Fruit fly (Drosophila melanogaster) whole organism, embryonic: ENCODE data around the gene chic.
A peak's percentile ranks its signal among the peaks of the same experiment; 100 is the strongest.

Experiments used
- CG11398 ChIP-seq: fragments of 200-800 bp; sonication (Bioruptor generic); optimal IDR thresholded peaks from 2 replicates; lab custom pipeline; 2016; ENCODE audit warnings: missing biosample characterization, missing genetic modification characterization
- CG11456 ChIP-seq: fragments of 200-800 bp; sonication (Bioruptor generic); IDR thresholded peaks from 3 replicates; pipeline ENCODE4 v1.3.6; 2022; ENCODE audit warnings: missing biosample characterization, missing genetic modification characterization
- CG12236 ChIP-seq: fragments of 200-800 bp; sonication (Bioruptor generic); optimal IDR thresholded peaks from 2 replicates; lab custom pipeline; 2016; ENCODE audit warnings: missing biosample characterization, missing genetic modification characterization
- CG12942 ChIP-seq: fragments of 200-800 bp; sonication (Bioruptor generic); optimal IDR thresholded peaks from 3 replicates; lab custom pipeline; 2016; ENCODE audit warnings: missing biosample characterization, missing genetic modification characterization
- CG13424 ChIP-seq: fragments of 200-800 bp; sonication (Bioruptor generic); optimal IDR thresholded peaks from 2 replicates; lab custom pipeline; 2019; ENCODE audit warnings: missing biosample characterization, mild to moderate bottlenecking, missing genetic modification characterization, moderate library complexity
- CG18011 ChIP-seq: fragments of 200-800 bp; sonication (Bioruptor generic); optimal IDR thresholded peaks from 2 replicates; lab custom pipeline; 2017; ENCODE audit warnings: missing biosample characterization, missing genetic modification characterization, mild to moderate bottlenecking, moderate library complexity, missing genotype
- CG18619 ChIP-seq: fragments of 200-800 bp; sonication (Bioruptor generic); optimal IDR thresholded peaks from 3 replicates; lab custom pipeline; 2017; ENCODE audit warnings: missing biosample characterization, mild to moderate bottlenecking, missing genetic modification characterization
- CG2116 ChIP-seq: fragments of 200-800 bp; sonication (Bioruptor generic); optimal IDR thresholded peaks from 3 replicates; lab custom pipeline; 2018; ENCODE audit warnings: missing biosample characterization, mild to moderate bottlenecking, missing genetic modification characterization
- CG2199 ChIP-seq: fragments of 200-800 bp; sonication (Bioruptor generic); IDR thresholded peaks from 3 replicates; pipeline ENCODE4 v1.3.6; 2022; ENCODE audit warnings: missing biosample characterization, missing genetic modification characterization
- CG2875 ChIP-seq: fragments of 200-800 bp; sonication (Bioruptor generic); optimal IDR thresholded peaks from 2 replicates; lab custom pipeline; 2017; ENCODE audit warnings: missing biosample characterization, mild to moderate bottlenecking, missing genetic modification characterization, missing genetic modification reagents
- CG32767 ChIP-seq: fragments of 200-800 bp; sonication (Bioruptor generic); IDR thresholded peaks from 2 replicates; pipeline ENCODE4 v1.3.6; 2022; ENCODE audit warnings: missing biosample characterization, missing genetic modification characterization
- CG32772 ChIP-seq: fragments of 200-800 bp; sonication (Bioruptor generic); IDR thresholded peaks from 2 replicates; pipeline ENCODE4 v1.3.6; 2022; ENCODE audit warnings: missing biosample characterization, missing genetic modification characterization
- CG7786 ChIP-seq: fragments of 200-800 bp; sonication (Bioruptor generic); optimal IDR thresholded peaks from 2 replicates; lab custom pipeline; 2016; ENCODE audit warnings: missing biosample characterization, missing genetic modification characterization
- CG8924 ChIP-seq: fragments of 200-800 bp; optimal IDR thresholded peaks from 3 replicates; lab custom pipeline; 2019; ENCODE audit warnings: missing biosample characterization, mild to moderate bottlenecking, missing genetic modification characterization, moderate library complexity
- CG9797 ChIP-seq: fragments of 200-800 bp; sonication (Bioruptor generic); optimal IDR thresholded peaks from 3 replicates; lab custom pipeline; 2018; ENCODE audit warnings: missing biosample characterization, mild to moderate bottlenecking, missing genetic modification characterization
- Dbx ChIP-seq: fragments of 200-800 bp; sonication (Bioruptor generic); IDR thresholded peaks from 3 replicates; pipeline ENCODE4 v1.3.6; 2022; ENCODE audit warnings: missing biosample characterization, missing genetic modification characterization
- Dek ChIP-seq: fragments of 200-800 bp; sonication (Bioruptor generic); optimal IDR thresholded peaks from 3 replicates; lab custom pipeline; 2019; ENCODE audit warnings: missing biosample characterization, mild to moderate bottlenecking, missing genetic modification characterization, moderate library complexity
- Doc3 ChIP-seq: fragments of 200-800 bp; sonication (Bioruptor generic); IDR thresholded peaks from 3 replicates; pipeline ENCODE4 v1.3.6; 2022; ENCODE audit warnings: missing biosample characterization, missing genetic modification characterization; ENCODE audit not compliant: partially characterized antibody
- Dp ChIP-seq: fragments of 200-800 bp; sonication (Bioruptor generic); optimal IDR thresholded peaks from 2 replicates; lab custom pipeline; 2018; ENCODE audit warnings: missing biosample characterization, mild to moderate bottlenecking, missing genetic modification characterization, moderate library complexity
- Gsc ChIP-seq: fragments of 200-800 bp; sonication (Bioruptor generic); IDR thresholded peaks from 2 replicates; pipeline ENCODE4 v1.3.6; 2022; ENCODE audit warnings: missing biosample characterization, missing genetic modification characterization
- HmgZ ChIP-seq: fragments of 200-800 bp; sonication (Bioruptor generic); optimal IDR thresholded peaks from 2 replicates; lab custom pipeline; 2018; ENCODE audit warnings: missing biosample characterization, mild to moderate bottlenecking, missing genetic modification characterization
- Med ChIP-seq: fragments of 200-800 bp; sonication (Bioruptor generic); peaks from one replicate; lab custom pipeline; 2016; ENCODE audit warnings: missing biosample characterization, missing genetic modification characterization, mild to moderate bottlenecking, inconsistent platforms, moderate library complexity
- Myb ChIP-seq: fragments of 200-800 bp; sonication (Bioruptor generic); optimal IDR thresholded peaks from 2 replicates; lab custom pipeline; 2016; ENCODE audit warnings: missing biosample characterization, missing genetic modification characterization
- NFAT ChIP-seq: fragments of 200-800 bp; sonication (Bioruptor generic); IDR thresholded peaks from 2 replicates; pipeline ENCODE4 v1.3.6; 2022; ENCODE audit warnings: missing biosample characterization, missing genetic modification characterization
- NK7.1 ChIP-seq: fragments of 200-800 bp; sonication (Bioruptor generic); optimal IDR thresholded peaks from 3 replicates; lab custom pipeline; 2016; ENCODE audit warnings: missing biosample characterization, missing genetic modification characterization
- Opbp ChIP-seq: fragments of 200-800 bp; sonication (Bioruptor generic); IDR thresholded peaks from 3 replicates; pipeline ENCODE4 v1.3.6; 2022; ENCODE audit warnings: missing biosample characterization, missing genetic modification characterization; ENCODE audit not compliant: partially characterized antibody
- PHDP ChIP-seq: fragments of 200-800 bp; sonication (Bioruptor generic); optimal IDR thresholded peaks from 3 replicates; lab custom pipeline; 2018; ENCODE audit warnings: missing biosample characterization, mild to moderate bottlenecking, missing genetic modification characterization, moderate library complexity
- Rfx ChIP-seq: fragments of 200-800 bp; sonication (Bioruptor generic); IDR thresholded peaks from 2 replicates; pipeline ENCODE4 v1.3.6; 2022; ENCODE audit warnings: missing biosample characterization, missing genetic modification characterization
- Scr ChIP-seq: fragments of 200-800 bp; sonication (Bioruptor generic); IDR thresholded peaks from 2 replicates; pipeline ENCODE4 v1.3.6; 2022; ENCODE audit warnings: missing biosample characterization, missing genetic modification characterization; ENCODE audit not compliant: partially characterized antibody
- Spps ChIP-seq: fragments of 200-800 bp; sonication (Bioruptor generic); optimal IDR thresholded peaks from 2 replicates; lab custom pipeline; 2018; ENCODE audit warnings: missing biosample characterization, mild to moderate bottlenecking, missing genetic modification characterization
- TFAM ChIP-seq: fragments of 200-800 bp; sonication (Bioruptor generic); optimal IDR thresholded peaks from 2 replicates; lab custom pipeline; 2017; ENCODE audit warnings: missing biosample characterization, missing genetic modification characterization, inconsistent platforms
- Usf ChIP-seq: fragments of 200-800 bp; sonication (Bioruptor generic); optimal IDR thresholded peaks from 2 replicates; lab custom pipeline; 2017; ENCODE audit warnings: missing genotype, missing biosample characterization, missing genetic modification characterization
- YL-1 ChIP-seq: fragments of 200-800 bp; sonication (Bioruptor generic); optimal IDR thresholded peaks from 3 replicates; lab custom pipeline; 2017; ENCODE audit warnings: missing biosample characterization, mild to moderate bottlenecking, missing genetic modification characterization
- dm ChIP-seq: fragments of 200-800 bp; sonication (Bioruptor generic); optimal IDR thresholded peaks from 3 replicates; lab custom pipeline; 2016; ENCODE audit warnings: missing biosample characterization, missing genetic modification characterization
- esg ChIP-seq: fragments of 200-800 bp; sonication (Bioruptor generic); conservative IDR thresholded peaks from 2 replicates; pipeline ENCODE4 v1.3.6; 2022; ENCODE audit warnings: missing biosample characterization, missing genetic modification characterization
- eyg ChIP-seq: fragments of 200-800 bp; sonication (Bioruptor generic); optimal IDR thresholded peaks from 3 replicates; lab custom pipeline; 2016; ENCODE audit warnings: missing biosample characterization, missing genetic modification characterization
- fd3F ChIP-seq: fragments of 200-800 bp; sonication (Bioruptor generic); optimal IDR thresholded peaks from 2 replicates; lab custom pipeline; 2018; ENCODE audit warnings: missing biosample characterization, mild to moderate bottlenecking, missing genetic modification characterization, moderate library complexity
- ftz-f1 ChIP-seq: fragments of 200-800 bp; sonication (Bioruptor generic); optimal IDR thresholded peaks from 2 replicates; lab custom pipeline; 2016; ENCODE audit warnings: missing biosample characterization, missing genetic modification characterization
- gcm ChIP-seq: fragments of 200-800 bp; sonication (Bioruptor generic); optimal IDR thresholded peaks from 2 replicates; lab custom pipeline; 2019; ENCODE audit warnings: missing biosample characterization, mild to moderate bottlenecking, missing genetic modification characterization, moderate library complexity
- hb ChIP-seq: fragments of 200-800 bp; sonication (Bioruptor generic); IDR thresholded peaks from 3 replicates; pipeline ENCODE4 v1.3.6; 2022; ENCODE audit warnings: missing biosample characterization, missing genetic modification characterization; ENCODE audit not compliant: partially characterized antibody
- her ChIP-seq: fragments of 200-800 bp; sonication (Bioruptor generic); optimal IDR thresholded peaks from 2 replicates; lab custom pipeline; 2016; ENCODE audit warnings: missing biosample characterization, missing genetic modification characterization
- maf-S ChIP-seq: fragments of 200-800 bp; sonication (Bioruptor generic); optimal IDR thresholded peaks from 2 replicates; lab custom pipeline; 2016; ENCODE audit warnings: missing biosample characterization, missing genetic modification characterization
- nerfin-2 ChIP-seq: fragments of 200-800 bp; sonication (Bioruptor generic); IDR thresholded peaks from 2 replicates; pipeline ENCODE4 v1.3.6; 2022; ENCODE audit warnings: missing biosample characterization, missing genetic modification characterization; ENCODE audit not compliant: partially characterized antibody
- peb ChIP-seq: fragments of 200-800 bp; sonication (Bioruptor generic); IDR thresholded peaks from 2 replicates; pipeline ENCODE4 v1.3.6; 2022; ENCODE audit warnings: missing biosample characterization, missing genetic modification characterization
- pros ChIP-seq: fragments of 200-800 bp; sonication (Bioruptor generic); optimal IDR thresholded peaks from 3 replicates; lab custom pipeline; 2019; ENCODE audit warnings: missing biosample characterization, mild to moderate bottlenecking, missing genetic modification characterization, moderate library complexity
- row ChIP-seq: fragments of 200-800 bp; sonication (Bioruptor generic); IDR thresholded peaks from 3 replicates; pipeline ENCODE4 v1.3.6; 2022; ENCODE audit warnings: missing biosample characterization, missing genetic modification characterization
- schlank ChIP-seq: fragments of 200-800 bp; sonication (Bioruptor generic); optimal IDR thresholded peaks from 2 replicates; lab custom pipeline; 2018; ENCODE audit warnings: missing biosample characterization, mild to moderate bottlenecking, missing genetic modification characterization
- sob ChIP-seq: fragments of 200-800 bp; sonication (Bioruptor generic); IDR thresholded peaks from 2 replicates; pipeline ENCODE4 v1.3.6; 2022; ENCODE audit warnings: missing biosample characterization, missing genetic modification characterization
- sqz ChIP-seq: fragments of 200-800 bp; sonication (Bioruptor generic); optimal IDR thresholded peaks from 3 replicates; lab custom pipeline; 2018; ENCODE audit warnings: missing biosample characterization, mild to moderate bottlenecking, missing genetic modification characterization

The chic gene

dm6 chr2L:5948775-5949526, 31.9 kb downstream of the chic start, which contains the start of gene CG9044 (continued):
- TF ChIP-seq TFAM: no peak
- peak; percentile 36 for TF ChIP-seq CG12942 (GFP tag; lab: Kevin White, UChicago)
- TF ChIP-seq sqz (GFP tag; lab: Kevin White, UChicago): no peak
- TF ChIP-seq Dp (GFP tag; lab: Kevin White, UChicago): peak; percentile 75
- TF ChIP-seq Gsc (GFP tag; lab: Robert Waterston, UW): no peak
- peak; percentile 13 for TF ChIP-seq dm (GFP tag; lab: Kevin White, UChicago)
- no peak for TF ChIP-seq peb
- TF ChIP-seq Opbp (GFP tag; lab: Robert Waterston, UW): peak; percentile 84; the same call in 2 of the 3 replicates
- TF ChIP-seq YL-1 (GFP tag; lab: Kevin White, UChicago): peak; percentile 49
- peak; percentile 73; the same call in 1 of the 2 replicates for TF ChIP-seq Rfx
- TF ChIP-seq CG18619: peak; percentile 54
- peak; percentile 31; the same call in 1 of the 2 replicates for TF ChIP-seq esg (GFP tag; lab: Robert Waterston, UW)
- TF ChIP-seq CG12236: no peak
- peak; percentile 18 for TF ChIP-seq CG11398
- peak; percentile 46 for TF ChIP-seq fd3F
- TF ChIP-seq Spps: no peak
- no peak for TF ChIP-seq CG32767
- peak; percentile 96 for TF ChIP-seq Scr (GFP tag; lab: Robert Waterston, UW)
- TF ChIP-seq Myb: peak; percentile 59
- peak; percentile 2 for TF ChIP-seq NK7.1 (GFP tag; lab: Kevin White, UChicago)
- TF ChIP-seq Usf: no peak
- TF ChIP-seq hb (GFP tag; lab: Robert Waterston, UW): peak; percentile 89
- no peak for TF ChIP-seq CG9797 (GFP tag; lab: Kevin White, UChicago)
- peak; percentile 74; the same call in 1 of the 2 replicates for TF ChIP-seq sob (GFP tag; lab: Robert Waterston, UW)
- no peak for TF ChIP-seq pros (GFP tag; lab: Kevin White, UChicago)
- peak; percentile 38 for TF ChIP-seq maf-S (GFP tag; lab: Kevin White, UChicago)
- peak; percentile 87 for TF ChIP-seq nerfin-2 (GFP tag; lab: Robert Waterston, UW)
- peak; percentile 63; the same call in 1 of the 3 replicates for TF ChIP-seq Dbx (GFP tag; lab: Robert Waterston, UW)
- peak; percentile 62 for TF ChIP-seq CG2116 (GFP tag; lab: Kevin White, UChicago)
- 0 out of 3 replicates have a peak, but pooled peaks have one; percentile 33 for TF ChIP-seq CG11456 (GFP tag; lab: Robert Waterston, UW)
- peak; percentile 93 for TF ChIP-seq Med (GFP tag; lab: Kevin White, UChicago)
- peak; percentile 30 for TF ChIP-seq Dek (tag; lab: Kevin White, UChicago)
- TF ChIP-seq CG2875: no peak
- TF ChIP-seq NFAT (GFP tag; lab: Robert Waterston, UW): peak; percentile 81
- peak; percentile 57 for TF ChIP-seq CG13424 (tag; lab: Kevin White, UChicago)
- TF ChIP-seq CG2199 (GFP tag; lab: Robert Waterston, UW): no peak
- no peak for TF ChIP-seq CG18011
- peak; percentile 37; the same call in 1 of the 2 replicates for TF ChIP-seq CG32772
- TF ChIP-seq row: peak; percentile 94
- no peak for TF ChIP-seq schlank
- TF ChIP-seq her (GFP tag; lab: Kevin White, UChicago): peak; percentile 6
- peak; percentile 66 for TF ChIP-seq HmgZ
- peak; percentile 34 for TF ChIP-seq CG8924 (tag; lab: Kevin White, UChicago)
- TF ChIP-seq CG7786: peak; percentile 57
- TF ChIP-seq Doc3 (GFP tag; lab: Robert Waterston, UW): peak; percentile 91
- TF ChIP-seq eyg: peak; percentile 26
- no peak for TF ChIP-seq ftz-f1 (GFP tag; lab: Kevin White, UChicago)
- TF ChIP-seq gcm (GFP tag; lab: Kevin White, UChicago): no peak
- no peak for TF ChIP-seq PHDP (tag; lab: Kevin White, UChicago)
